Worm (Caenorhabditis elegans): ENCODE data around the gene Y41E3.8.

Y41E3.8 gene

DNA sequence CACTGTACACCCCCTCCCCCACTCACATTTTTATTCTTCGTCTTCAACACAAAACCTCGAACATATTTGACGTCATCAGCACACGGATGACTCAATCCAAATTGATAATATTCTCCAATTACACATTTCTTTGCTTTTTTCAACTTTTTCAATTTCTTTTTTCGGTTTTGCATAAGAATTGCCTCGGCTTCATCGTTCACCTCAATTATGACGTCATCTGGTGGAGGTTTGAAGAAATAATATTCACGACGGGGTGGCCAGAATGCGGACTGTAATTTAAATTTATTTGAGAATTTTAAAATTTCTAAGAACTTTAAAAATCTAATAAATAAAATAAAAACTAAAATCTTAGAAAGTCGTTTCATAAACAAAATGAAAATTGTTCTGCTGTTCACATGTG lies 35.0 kb upstream of the Y41E3.8 start:
- TF ChIP-seq zag-1 (tag; optimal IDR thresholded peaks at IDR 0.05) (no peak), lin-15B (tag; optimal IDR thresholded peaks at IDR 0.05) (no peak), unc-130 (tag; optimal IDR thresholded peaks at IDR 0.05) (no peak), ceh-82 (tag; optimal IDR thresholded peaks at IDR 0.05) (no peak), ets-5 (GFP tag; IDR thresholded peaks at IDR 0.05) (no peak), snu-23 (GFP tag; optimal IDR thresholded peaks at IDR 0.05) (no peak), ces-1 (GFP tag; optimal IDR thresholded peaks at IDR 0.05) (no peak), dpl-1 (GFP tag; optimal IDR thresholded peaks at IDR 0.05) (no peak), fos-1 (tag; optimal IDR thresholded peaks at IDR 0.05) (no peak), nhr-84 (tag; optimal IDR thresholded peaks at IDR 0.05) (no peak), ztf-4 (tag; optimal IDR thresholded peaks at IDR 0.05) (no peak), ceh-88 (GFP tag; IDR thresholded peaks at IDR 0.05) (no peak), unc-98 (GFP tag; IDR thresholded peaks at IDR 0.05) (no peak)

DNA sequence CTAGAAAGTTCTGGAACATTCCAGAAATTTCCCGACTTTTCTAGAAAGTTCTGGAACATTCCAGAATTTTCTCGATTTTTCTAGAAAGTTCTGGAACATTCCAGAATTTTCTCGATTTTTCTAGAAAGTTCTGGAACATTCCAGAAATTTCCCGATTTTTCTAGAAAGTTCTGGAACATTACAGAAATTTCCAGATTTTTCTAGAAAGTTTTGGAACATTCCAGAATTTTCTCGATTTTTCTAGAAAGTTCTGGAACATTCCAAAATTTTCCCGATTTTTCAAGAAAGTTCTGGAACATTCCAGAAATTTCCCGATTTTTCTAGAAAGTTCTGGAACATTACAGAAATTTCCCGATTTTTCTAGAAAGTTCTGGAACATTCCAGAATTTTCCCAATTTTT lies 30.4 kb upstream of the Y41E3.8 start:
- peak; percentile 78 for TF ChIP-seq unc-98 (GFP tag; IDR thresholded peaks at IDR 0.05)

DNA sequence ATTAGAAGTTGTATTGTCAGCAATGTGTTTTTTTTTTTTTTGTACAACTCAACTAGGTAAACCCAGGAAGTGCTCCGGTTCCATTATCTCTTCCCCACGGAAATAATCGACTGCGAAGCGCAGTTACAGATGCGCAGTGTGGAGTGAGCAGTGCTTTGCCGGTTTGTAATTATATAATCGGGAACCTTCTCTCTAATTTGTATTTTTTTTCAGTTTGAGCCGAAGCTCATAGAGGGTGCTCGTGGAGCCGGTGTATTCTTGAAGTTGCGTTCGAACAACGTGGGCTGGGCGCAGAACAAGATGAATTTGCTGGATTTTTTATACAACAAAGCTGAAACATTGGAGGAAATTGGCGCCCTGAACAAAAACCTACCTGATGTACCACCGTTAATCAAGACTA lies 29.2 kb upstream of the Y41E3.8 start, which contains the start of gene Y41E3.13:
Y41E3.13 (plus strand) TSS at position 301 of the 400 bp plus-strand sequence.
- TF ChIP-seq sox-4 (tag; optimal IDR thresholded peaks at IDR 0.05) (no peak), sptf-1 (tag; optimal IDR thresholded peaks at IDR 0.05) (no peak), mdl-1 (tag; optimal IDR thresholded peaks at IDR 0.05) (no peak), nhr-11 (tag; optimal IDR thresholded peaks at IDR 0.05) (no peak), elt-2 (tag; optimal IDR thresholded peaks at IDR 0.05) (no peak), C16A3.4 (tag; optimal IDR thresholded peaks at IDR 0.05) (no peak), alr-1 (tag; optimal IDR thresholded peaks at IDR 0.05; ENCODE audit: borderline replicate concordance) (no peak), snu-23 (GFP tag; optimal IDR thresholded peaks at IDR 0.05) (no peak), nhr-47 (tag; optimal IDR thresholded peaks at IDR 0.05) (no peak), blmp-1 (tag; optimal IDR thresholded peaks at IDR 0.05) (no peak), nhr-90 (tag; optimal IDR thresholded peaks at IDR 0.05; ENCODE audit: poor library complexity) (no peak), ztf-11 (tag; optimal IDR thresholded peaks at IDR 0.05) (no peak), unc-62 (GFP tag; optimal IDR thresholded peaks at IDR 0.05) (no peak), nhr-85 (tag) (no peak)

DNA sequence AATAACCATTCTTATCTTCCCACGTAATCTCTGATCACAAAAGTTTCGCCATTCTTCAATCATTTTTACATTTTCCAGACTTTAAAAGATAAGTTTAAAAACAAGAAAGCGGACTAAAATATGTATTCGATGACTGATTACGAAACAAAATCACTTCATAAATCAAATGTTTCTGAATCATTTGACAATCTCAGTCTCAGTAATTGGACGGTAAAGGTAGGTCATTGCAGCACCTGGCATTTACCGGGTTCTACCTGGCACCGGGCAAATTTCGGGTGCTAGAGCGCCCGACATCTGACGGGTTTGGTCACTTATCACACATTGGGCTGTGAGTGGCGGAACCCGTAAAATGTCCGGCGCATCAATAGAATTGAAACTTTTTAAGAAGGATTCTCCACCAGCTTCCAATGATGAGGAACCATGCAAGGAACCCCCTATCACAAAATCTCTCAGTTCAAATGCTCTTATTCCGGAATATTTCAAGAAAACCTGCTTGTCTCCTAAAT lies 27.4 kb upstream of the Y41E3.8 start, which contains the start of gene Y41E3.19:
Y41E3.19 (plus strand) TSS at position 51 of the 506 bp plus-strand sequence.
- no peak for TF ChIP-seq vab-15 (tag; optimal IDR thresholded peaks at IDR 0.05)
- no peak for TF ChIP-seq pax-3 (tag; optimal IDR thresholded peaks at IDR 0.05)
- no peak for TF ChIP-seq mep-1 (tag; optimal IDR thresholded peaks at IDR 0.05)
- no peak for TF ChIP-seq efl-1 (optimal IDR thresholded peaks at IDR 0.05)
- peak in 1 of 2 experiments; percentile 2 for TF ChIP-seq efl-1 (GFP tag; optimal IDR thresholded peaks at IDR 0.05 in 1 of 2)

DNA sequence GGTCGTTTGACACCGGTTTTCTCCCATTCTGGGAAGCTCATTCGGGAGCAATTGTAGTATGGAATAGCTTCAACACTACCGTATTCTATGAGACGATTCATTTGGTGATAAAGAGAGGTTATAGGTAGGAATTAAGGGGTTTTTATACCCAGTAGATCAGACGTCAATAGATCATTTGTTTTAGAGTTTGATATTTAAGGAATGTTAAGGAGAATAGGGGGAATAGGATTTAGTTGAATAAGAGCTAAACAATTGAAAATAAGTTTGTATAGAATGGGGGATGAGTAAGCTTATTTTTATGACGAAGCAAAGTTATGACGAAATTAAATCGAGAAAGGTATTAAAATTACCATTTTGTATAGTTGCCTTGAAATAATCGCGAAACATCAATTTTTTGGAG lies 24.5 kb upstream of the Y41E3.8 start, which contains the start of gene srt-47:
srt-47 (minus strand) TSS at position 101 of the 400 bp plus-strand sequence.
- no peak for TF ChIP-seq nhr-90 (tag; optimal IDR thresholded peaks at IDR 0.05; ENCODE audit: poor library complexity)
- TF ChIP-seq zag-1 (tag; optimal IDR thresholded peaks at IDR 0.05), result no peak
- no peak for TF ChIP-seq elt-2 (tag; optimal IDR thresholded peaks at IDR 0.05)
- TF ChIP-seq C04F5.9 (tag; optimal IDR thresholded peaks at IDR 0.05), result no peak

DNA sequence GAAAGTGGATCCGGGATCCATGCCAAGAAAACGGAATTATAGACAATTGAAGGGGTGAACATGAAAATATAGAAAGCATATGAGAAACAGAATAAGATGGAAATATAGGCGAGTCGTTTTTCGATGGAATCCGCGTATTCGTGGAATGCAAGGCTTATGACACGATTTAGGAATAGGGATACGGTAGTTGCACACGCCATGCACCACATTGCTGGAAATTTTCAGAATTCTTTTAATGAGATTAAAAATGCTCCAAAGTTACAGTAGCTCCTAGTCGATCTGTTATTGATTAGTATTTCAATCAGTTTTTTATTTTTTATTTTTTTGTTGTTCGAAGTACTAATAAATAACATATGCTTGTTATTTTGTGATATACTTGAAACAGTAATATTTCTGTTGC lies 22.3 kb upstream of the Y41E3.8 start:
- TF ChIP-seq pag-3 (tag; optimal IDR thresholded peaks at IDR 0.05; ENCODE audit: borderline replicate concordance, insufficient read depth) (no peak), grh-1 (GFP tag; IDR thresholded peaks at IDR 0.05) (no peak), efl-1 (optimal IDR thresholded peaks at IDR 0.05) (no peak), efl-1 (GFP tag; optimal IDR thresholded peaks at IDR 0.05 in 1 of 2) (peak in 1 of 2 experiments; percentile 82), nhr-77 (tag; optimal IDR thresholded peaks at IDR 0.05) (no peak), ama-1 (optimal IDR thresholded peaks at IDR 0.05) (no peak)

Data from whole organism, L1 larva.